Comparison of ENCODE assay signal across 4 fruit fly cellular contexts in genomic region chr3R:11197389-11197716, dm6.
TF ChIP-seq lines count a peak whose summit lies in the region.

Gene cu, plus strand, starts transcription at chr3R:11197592.

- no peak for TF ChIP-seq CTCF in whole organism, embryonic (GFP tag; optimal IDR thresholded peaks at IDR 0.05; lab: Kevin White, UChicago)

TF ChIP-seq in whole organism, adult, 20 proteins besides CTCF, POLR2A, EP300 and RAD21:
- peak; percentile 83 for TF ChIP-seq Mnt (GFP tag; optimal IDR thresholded peaks at IDR 0.05; lab: Kevin White, UChicago)
- no peak for TF ChIP-seq cic (GFP tag; optimal IDR thresholded peaks at IDR 0.05; lab: Kevin White, UChicago)

TF ChIP-seq in whole organism, embryonic, 481 proteins besides CTCF, POLR2A, EP300 and RAD21 (continues in another document):
- TF ChIP-seq ab (GFP tag; optimal IDR thresholded peaks at IDR 0.05; lab: Kevin White, UChicago) = peak; percentile 76
- TF ChIP-seq da (GFP tag; optimal IDR thresholded peaks at IDR 0.05; lab: Kevin White, UChicago) = no peak
- TF ChIP-seq CG14710 (tag; optimal IDR thresholded peaks at IDR 0.05; lab: Kevin White, UChicago) = no peak
- TF ChIP-seq CG9876 (GFP tag; optimal IDR thresholded peaks at IDR 0.05; lab: Kevin White, UChicago) = no peak
- TF ChIP-seq Ravus (GFP tag; IDR thresholded peaks at IDR 0.05; lab: Robert Waterston, UW) = no peak
- no peak for TF ChIP-seq CG13296 (GFP tag; optimal IDR thresholded peaks at IDR 0.05; lab: Kevin White, UChicago)
- TF ChIP-seq lbe (GFP tag; optimal IDR thresholded peaks at IDR 0.05; lab: Kevin White, UChicago) = no peak
- TF ChIP-seq zfh1 (GFP tag; IDR thresholded peaks at IDR 0.05; lab: Robert Waterston, UW) = no peak
- no peak for TF ChIP-seq NfI (GFP tag; optimal IDR thresholded peaks at IDR 0.05; lab: Kevin White, UChicago)
- no peak for TF ChIP-seq fd102C (GFP tag; optimal IDR thresholded peaks at IDR 0.05; lab: Kevin White, UChicago)
- TF ChIP-seq wek (GFP tag; optimal IDR thresholded peaks at IDR 0.05; lab: Kevin White, UChicago) = no peak
- no peak for TF ChIP-seq CG8089 (GFP tag; optimal IDR thresholded peaks at IDR 0.05; lab: Kevin White, UChicago)
- TF ChIP-seq CG34376 (GFP tag; optimal IDR thresholded peaks at IDR 0.05; lab: Kevin White, UChicago) = no peak
- TF ChIP-seq salm (tag; optimal IDR thresholded peaks at IDR 0.05; lab: Kevin White, UChicago) = no peak
- no peak for TF ChIP-seq seq (GFP tag; IDR thresholded peaks at IDR 0.05; lab: Robert Waterston, UW)
- no peak for TF ChIP-seq CG1647 (GFP tag; optimal IDR thresholded peaks at IDR 0.05; lab: Kevin White, UChicago)
- no peak for TF ChIP-seq stwl (tag; optimal IDR thresholded peaks at IDR 0.05; lab: Kevin White, UChicago)
- TF ChIP-seq tin (GFP tag; optimal IDR thresholded peaks at IDR 0.05; lab: Kevin White, UChicago) = no peak
- no peak for TF ChIP-seq bigmax (GFP tag; optimal IDR thresholded peaks at IDR 0.05; lab: Kevin White, UChicago)
- TF ChIP-seq NK7.1 (GFP tag; optimal IDR thresholded peaks at IDR 0.05; lab: Kevin White, UChicago) = no peak
- no peak for TF ChIP-seq repo (GFP tag; optimal IDR thresholded peaks at IDR 0.05; lab: Kevin White, UChicago)
- no peak for TF ChIP-seq CG6683 (GFP tag; optimal IDR thresholded peaks at IDR 0.05; lab: Kevin White, UChicago)
- TF ChIP-seq CG33213 (GFP tag; optimal IDR thresholded peaks at IDR 0.05; lab: Kevin White, UChicago) = peak; percentile 75
- TF ChIP-seq Xrp1 (GFP tag; IDR thresholded peaks at IDR 0.05; lab: Robert Waterston, UW) = no peak
- TF ChIP-seq CG11504 (tag; optimal IDR thresholded peaks at IDR 0.05; lab: Kevin White, UChicago) = no peak
- TF ChIP-seq CG7745 (tag; optimal IDR thresholded peaks at IDR 0.05; lab: Kevin White, UChicago) = no peak
- TF ChIP-seq bab2 (GFP tag; optimal IDR thresholded peaks at IDR 0.05; lab: Kevin White, UChicago) = no peak
- peak; percentile 26; the same call in 1 of the 2 replicates for TF ChIP-seq Bgb (GFP tag; IDR thresholded peaks at IDR 0.05; lab: Robert Waterston, UW; ENCODE audit: partially characterized antibody)
- TF ChIP-seq aop (GFP tag; IDR thresholded peaks at IDR 0.05; lab: Robert Waterston, UW) = peak; percentile 49; the same call in 1 of the 2 replicates
- peak; percentile 13; the same call in 1 of the 2 replicates for TF ChIP-seq bbx (GFP tag; IDR thresholded peaks at IDR 0.05; lab: Robert Waterston, UW; ENCODE audit: partially characterized antibody)

TF ChIP-seq in whole organism, pupa, 21 proteins besides CTCF, POLR2A, EP300 and RAD21:
- no peak for TF ChIP-seq CG32121 (GFP tag; IDR thresholded peaks at IDR 0.05; lab: Robert Waterston, UW)
- TF ChIP-seq EcR (GFP tag; optimal IDR thresholded peaks at IDR 0.05; lab: Kevin White, UChicago) = no peak
- peak; percentile 93 for TF ChIP-seq fd96Ca (GFP tag; IDR thresholded peaks at IDR 0.05; lab: Robert Waterston, UW)

TF ChIP-seq in whole organism, wandering third instar larva, 38 proteins besides CTCF, POLR2A, EP300 and RAD21:
- no peak for TF ChIP-seq foxo (GFP tag; optimal IDR thresholded peaks at IDR 0.05; lab: Kevin White, UChicago)
- peak; percentile 32 for TF ChIP-seq sv (GFP tag; optimal IDR thresholded peaks at IDR 0.05; lab: Kevin White, UChicago)
- TF ChIP-seq jim (GFP tag; optimal IDR thresholded peaks at IDR 0.05; lab: Kevin White, UChicago) = no peak
- no peak for TF ChIP-seq CG9705 (GFP tag; optimal IDR thresholded peaks at IDR 0.05; lab: Kevin White, UChicago)
- peak; percentile 86 for TF ChIP-seq Jra (GFP tag; optimal IDR thresholded peaks at IDR 0.05; lab: Kevin White, UChicago)
- peak; percentile 76 to 82 for TF ChIP-seq dl (GFP tag; optimal IDR thresholded peaks at IDR 0.05; lab: Kevin White, UChicago; ENCODE audit: insufficient read depth in 1 of 2, partially characterized antibody in 2 of 2)
- TF ChIP-seq Hnf4 (GFP tag; optimal IDR thresholded peaks at IDR 0.05; lab: Kevin White, UChicago) = no peak
- peak; percentile 62 for TF ChIP-seq Dif (GFP tag; optimal IDR thresholded peaks at IDR 0.05; lab: Kevin White, UChicago; ENCODE audit: partially characterized antibody)
- TF ChIP-seq brk (GFP tag; optimal IDR thresholded peaks at IDR 0.05; lab: Kevin White, UChicago) = peak; percentile 60
- peak; percentile 12 for TF ChIP-seq Vsx2 (GFP tag; optimal IDR thresholded peaks at IDR 0.05; lab: Kevin White, UChicago; ENCODE audit: partially characterized antibody)
